Worm (Caenorhabditis elegans): ENCODE results near the gene lec-4.

The lec-4 gene

DNA sequence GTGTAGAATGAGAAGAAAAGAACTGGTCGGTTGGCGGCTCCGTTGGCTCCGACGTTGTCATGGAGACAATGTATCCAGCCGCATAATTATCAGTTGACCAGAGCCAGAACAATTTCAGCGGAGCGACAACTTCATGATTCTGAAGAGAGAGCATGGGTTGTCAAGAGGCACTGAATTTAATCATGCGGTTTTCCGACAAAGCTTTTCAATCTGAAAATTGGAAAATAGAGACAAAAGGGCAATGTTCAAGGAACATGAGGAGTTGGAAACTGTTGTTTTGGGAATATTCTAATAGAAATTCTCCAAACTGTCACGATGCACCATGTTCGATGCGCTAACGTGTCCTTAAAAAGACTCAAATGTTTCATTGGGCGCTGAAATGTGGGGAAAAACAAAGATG is 31.3 kb upstream of the lec-4 start, which contains the start of gene xbx-5:
Gene xbx-5 (minus strand): TSS at position 56 of the 400 bp plus-strand sequence.
- TF ChIP-seq fkh-10 (GFP tag; optimal IDR thresholded peaks at IDR 0.05) = no peak
- TF ChIP-seq ceh-14 (tag; optimal IDR thresholded peaks at IDR 0.05) = no peak
- TF ChIP-seq unc-3 (GFP tag; conservative IDR thresholded peaks at IDR 0.05) = no peak
- no peak for TF ChIP-seq unc-3 (tag; optimal IDR thresholded peaks at IDR 0.05)
- no peak for TF ChIP-seq ceh-19 (GFP tag; optimal IDR thresholded peaks at IDR 0.05)
- TF ChIP-seq madf-2 (tag; optimal IDR thresholded peaks at IDR 0.05) = no peak
- no peak for TF ChIP-seq ztf-16 (tag; optimal IDR thresholded peaks at IDR 0.05)
- TF ChIP-seq ceh-31 (tag; optimal IDR thresholded peaks at IDR 0.05) = no peak
- no peak for TF ChIP-seq K09A11.1 (tag; optimal IDR thresholded peaks at IDR 0.05; ENCODE audit: insufficient read depth)
- TF ChIP-seq tbx-7 (tag; optimal IDR thresholded peaks at IDR 0.05) = no peak
- TF ChIP-seq ceh-6 (GFP tag; optimal IDR thresholded peaks at IDR 0.05) = no peak
- no peak for TF ChIP-seq mec-3 (tag; optimal IDR thresholded peaks at IDR 0.05; ENCODE audit: borderline replicate concordance)
- TF ChIP-seq ama-1 (optimal IDR thresholded peaks at IDR 0.05) = no peak
- no peak for TF ChIP-seq lim-6 (tag; optimal IDR thresholded peaks at IDR 0.05)
- no peak for TF ChIP-seq eyg-1 (tag; optimal IDR thresholded peaks at IDR 0.05)
- no peak for TF ChIP-seq F13H6.1 (tag; optimal IDR thresholded peaks at IDR 0.05)
- TF ChIP-seq sox-4 (tag; optimal IDR thresholded peaks at IDR 0.05) = no peak

DNA sequence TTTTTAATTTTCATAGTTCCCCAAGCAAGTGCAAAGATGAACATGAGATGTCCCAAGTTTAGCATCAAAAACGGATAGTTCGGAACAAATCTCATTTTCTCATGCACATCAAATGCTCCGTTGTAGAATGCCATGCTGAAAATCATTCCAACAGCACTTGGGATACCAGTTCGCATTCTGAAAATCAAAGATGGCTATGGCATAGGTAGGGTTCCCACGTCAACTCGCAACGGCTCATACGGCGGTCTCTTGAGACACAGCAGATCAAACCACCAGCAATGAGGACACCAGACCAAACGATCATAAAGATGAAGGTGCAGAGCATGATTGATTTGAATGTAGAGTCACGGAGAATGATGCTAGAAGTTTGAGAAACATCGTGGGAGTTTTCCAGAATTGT is 30.0 kb upstream of the lec-4 start:
- TF ChIP-seq syd-9 (tag; optimal IDR thresholded peaks at IDR 0.05) (no peak), nhr-232 (tag; optimal IDR thresholded peaks at IDR 0.05) (no peak), ets-4 (tag; optimal IDR thresholded peaks at IDR 0.05) (no peak), pax-1 (tag; optimal IDR thresholded peaks at IDR 0.05) (no peak), dve-1 (tag; optimal IDR thresholded peaks at IDR 0.05) (no peak), unc-42 (tag; optimal IDR thresholded peaks at IDR 0.05) (no peak), elt-2 (tag; optimal IDR thresholded peaks at IDR 0.05) (no peak), tbx-2 (tag; optimal IDR thresholded peaks at IDR 0.05) (no peak)

DNA sequence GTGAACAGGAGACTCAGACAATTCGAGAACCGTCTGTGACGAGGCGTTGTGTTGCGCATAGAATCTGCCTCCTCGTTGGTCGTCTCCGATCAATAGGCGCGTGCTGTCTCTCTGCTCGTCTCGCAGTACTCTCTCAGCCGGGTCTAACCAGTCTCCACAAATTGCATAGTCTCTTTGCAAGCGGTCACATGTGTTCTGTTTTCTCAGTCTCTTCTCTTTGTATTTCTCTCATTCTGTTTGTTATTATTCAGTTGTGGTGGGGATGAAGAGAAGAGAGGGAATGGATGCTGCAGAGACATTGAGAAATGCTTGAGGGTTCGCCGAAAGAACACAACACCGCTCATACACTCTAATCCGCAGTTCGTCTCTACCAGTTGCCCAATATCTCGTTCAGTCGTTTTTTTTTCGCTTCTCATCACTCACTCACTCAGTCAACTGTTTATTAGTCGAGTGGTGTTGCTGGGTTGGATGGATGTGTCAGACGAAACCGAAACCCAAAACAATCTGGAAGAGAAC is 28.3 kb upstream of the lec-4 start:
- TF ChIP-seq ceh-48 (tag; optimal IDR thresholded peaks at IDR 0.05) = peak; percentile 76
- no peak for TF ChIP-seq unc-3 (GFP tag; conservative IDR thresholded peaks at IDR 0.05)
- TF ChIP-seq unc-3 (tag; optimal IDR thresholded peaks at IDR 0.05) = no peak
- no peak for TF ChIP-seq eyg-1 (tag; optimal IDR thresholded peaks at IDR 0.05)
- TF ChIP-seq dmd-4 (tag; optimal IDR thresholded peaks at IDR 0.05; ENCODE audit: borderline replicate concordance) = peak; percentile 81
- TF ChIP-seq pha-2 (tag; optimal IDR thresholded peaks at IDR 0.05) = no peak
- peak; percentile 37 for TF ChIP-seq hlh-8 (tag; optimal IDR thresholded peaks at IDR 0.05)
- TF ChIP-seq syd-9 (tag; optimal IDR thresholded peaks at IDR 0.05) = peak; percentile 51
- peak; percentile 38 for TF ChIP-seq sox-2 (GFP tag; IDR thresholded peaks at IDR 0.05)
- no peak for TF ChIP-seq hlh-15 (tag; optimal IDR thresholded peaks at IDR 0.05)
- peak; percentile 71 for TF ChIP-seq K09A11.1 (tag; optimal IDR thresholded peaks at IDR 0.05; ENCODE audit: insufficient read depth)
- TF ChIP-seq Y22D7AL.16 (tag; optimal IDR thresholded peaks at IDR 0.05) = no peak
- no peak for TF ChIP-seq fkh-10 (GFP tag; optimal IDR thresholded peaks at IDR 0.05)
- TF ChIP-seq pat-9 (tag; optimal IDR thresholded peaks at IDR 0.05) = peak; percentile 43
- no peak for TF ChIP-seq ceh-6 (GFP tag; optimal IDR thresholded peaks at IDR 0.05)
- no peak for TF ChIP-seq ttx-3 (tag; optimal IDR thresholded peaks at IDR 0.05)
- TF ChIP-seq hlh-13 (GFP tag; optimal IDR thresholded peaks at IDR 0.05) = no peak
- no peak for TF ChIP-seq ceh-45 (GFP tag; IDR thresholded peaks at IDR 0.05)
- peak; percentile 85 for TF ChIP-seq unc-42 (tag; optimal IDR thresholded peaks at IDR 0.05)
- TF ChIP-seq unc-55 (GFP tag; optimal IDR thresholded peaks at IDR 0.05) = peak; percentile 99
- no peak for TF ChIP-seq elt-4 (tag; optimal IDR thresholded peaks at IDR 0.05)
- no peak for TF ChIP-seq ahr-1 (tag; optimal IDR thresholded peaks at IDR 0.05)
- peak; percentile 78 for TF ChIP-seq pax-1 (tag; optimal IDR thresholded peaks at IDR 0.05)
- TF ChIP-seq pros-1 (tag; optimal IDR thresholded peaks at IDR 0.05) = peak; percentile 95
- peak; percentile 37 for TF ChIP-seq lim-6 (tag; optimal IDR thresholded peaks at IDR 0.05)
- peak; percentile 78 for TF ChIP-seq ets-4 (tag; optimal IDR thresholded peaks at IDR 0.05)
- TF ChIP-seq ceh-34 (tag; optimal IDR thresholded peaks at IDR 0.05) = peak; percentile 93
- TF ChIP-seq gmeb-2 (tag; optimal IDR thresholded peaks at IDR 0.05) = no peak
- peak; percentile 79 for TF ChIP-seq ceh-2 (tag; optimal IDR thresholded peaks at IDR 0.05)
- peak; percentile 98 for TF ChIP-seq nfya-1 (tag; optimal IDR thresholded peaks at IDR 0.05)
- no peak for TF ChIP-seq ceh-9 (tag; optimal IDR thresholded peaks at IDR 0.05)
- TF ChIP-seq ama-1 (optimal IDR thresholded peaks at IDR 0.05) = peak; percentile 30
- peak; percentile 62 for TF ChIP-seq unc-86 (tag; optimal IDR thresholded peaks at IDR 0.05)
- TF ChIP-seq K02D7.2 (tag; optimal IDR thresholded peaks at IDR 0.05) = no peak
- peak; percentile 96 for TF ChIP-seq ceh-18 (tag; optimal IDR thresholded peaks at IDR 0.05)
- TF ChIP-seq fax-1 (tag; optimal IDR thresholded peaks at IDR 0.05) = peak; percentile 18
